Worm (Caenorhabditis elegans) whole organism, mixed stage, embryonic: ENCODE measurements around the gene str-8.
"Not testable (repeated sequence)": the region's sequence is repeated elsewhere in the genome, so short reads cannot be mapped to it uniquely, and the experiment has no call there.

Experiments used
- M03D4.4 ChIP-seq: sonication (generic microtip); optimal IDR thresholded peaks from 2 replicates; lab custom pipeline; 2017; ENCODE audit warnings: mild to moderate bottlenecking, missing genetic modification characterization, missing compliant biosample characterization
- ceh-39 ChIP-seq: fragments of 150-350 bp; optimal IDR thresholded peaks from 2 replicates; lab custom pipeline; 2014; ENCODE audit warnings: missing biosample characterization, missing genetic modification characterization
- ceh-43 ChIP-seq: fragments of 200-800 bp; sonication (Bioruptor generic); optimal IDR thresholded peaks from 2 replicates; lab custom pipeline; 2018; ENCODE audit warnings: mild to moderate bottlenecking, missing genetic modification characterization, moderate library complexity, missing compliant biosample characterization
- ceh-83 ChIP-seq: fragments of 200-800 bp; sonication (Bioruptor generic); optimal IDR thresholded peaks from 2 replicates; lab custom pipeline; 2018; ENCODE audit warnings: mild to moderate bottlenecking, missing genetic modification characterization, missing compliant biosample characterization
- cnd-1 ChIP-seq: fragments of 200-800 bp; sonication (Bioruptor generic); optimal IDR thresholded peaks from 2 replicates; lab custom pipeline; 2018; ENCODE audit warnings: mild to moderate bottlenecking, missing genetic modification characterization, missing compliant biosample characterization
- drap-1 ChIP-seq: fragments of 200-800 bp; sonication (Bioruptor generic); optimal IDR thresholded peaks from 3 replicates; lab custom pipeline; 2018; ENCODE audit warnings: mild to moderate bottlenecking, missing genetic modification characterization, missing compliant biosample characterization
- flh-1 ChIP-seq: fragments of 200-800 bp; sonication (Bioruptor generic); optimal IDR thresholded peaks from 2 replicates; lab custom pipeline; 2018; ENCODE audit warnings: mild to moderate bottlenecking, missing genetic modification characterization, moderate library complexity, missing compliant biosample characterization
- ham-2 ChIP-seq: fragments of 200-800 bp; sonication (Bioruptor generic); optimal IDR thresholded peaks from 2 replicates; lab custom pipeline; 2018; ENCODE audit warnings: mild to moderate bottlenecking, missing genetic modification characterization, missing compliant biosample characterization
- hlh-1 ChIP-seq: fragments of 150-350 bp; optimal IDR thresholded peaks from 2 replicates; lab custom pipeline; 2014; ENCODE audit warnings: missing biosample characterization, missing genetic modification reagents, missing genetic modification characterization
- lsy-2 ChIP-seq: fragments of 150-350 bp; optimal IDR thresholded peaks from 2 replicates; lab custom pipeline; 2014; ENCODE audit warnings: missing biosample characterization, missing genetic modification characterization
- mep-1 ChIP-seq: fragments of 150-350 bp; optimal IDR thresholded peaks from 2 replicates; lab custom pipeline; 2017; ENCODE audit warnings: missing biosample characterization, missing genetic modification reagents, missing genetic modification characterization, inconsistent platforms
- nhr-12 ChIP-seq: fragments of 150-350 bp; optimal IDR thresholded peaks from 2 replicates; lab custom pipeline; 2014; ENCODE audit warnings: missing biosample characterization, missing genetic modification characterization
- nhr-2 ChIP-seq: fragments of 150-350 bp; optimal IDR thresholded peaks from 2 replicates; lab custom pipeline; 2014; ENCODE audit warnings: missing biosample characterization, missing genetic modification characterization
- nhr-237 ChIP-seq: fragments of 150-350 bp; optimal IDR thresholded peaks from 2 replicates; lab custom pipeline; 2014; ENCODE audit warnings: missing biosample characterization, missing genetic modification characterization
- nhr-28 ChIP-seq: fragments of 150-350 bp; optimal IDR thresholded peaks from 2 replicates; lab custom pipeline; 2014; ENCODE audit warnings: missing biosample characterization, missing genetic modification characterization
- nhr-76 ChIP-seq: sonication (generic microtip); optimal IDR thresholded peaks from 2 replicates; lab custom pipeline; 2017; ENCODE audit warnings: missing biosample characterization, missing genetic modification characterization
- sem-2 ChIP-seq: fragments of 200-800 bp; sonication (Bioruptor generic); optimal IDR thresholded peaks from 2 replicates; lab custom pipeline; 2018; ENCODE audit warnings: mild to moderate bottlenecking, missing genetic modification characterization, missing compliant biosample characterization
- tbx-8 ChIP-seq: fragments of 200-800 bp; sonication (Bioruptor generic); optimal IDR thresholded peaks from 2 replicates; lab custom pipeline; 2018; ENCODE audit warnings: mild to moderate bottlenecking, missing genetic modification characterization, moderate library complexity, missing compliant biosample characterization
- unc-39 ChIP-seq: fragments of 150-350 bp; optimal IDR thresholded peaks from 2 replicates; lab custom pipeline; 2014; ENCODE audit warnings: missing biosample characterization, missing genetic modification characterization
- unc-62 ChIP-seq: fragments of 150-350 bp; optimal IDR thresholded peaks from 2 replicates; lab custom pipeline; 2014; ENCODE audit warnings: missing biosample characterization, missing genetic modification reagents, missing genetic modification characterization
- zip-8 ChIP-seq: fragments of 150-350 bp; optimal IDR thresholded peaks from 2 replicates; lab custom pipeline; 2014; ENCODE audit warnings: missing biosample characterization, missing genetic modification characterization

str-8 gene

ce11 chrV:15796087-15796486 is 41.3 kb downstream of the str-8 start, which contains the start of gene nhr-223:
Gene nhr-223, plus strand, starts transcription at chrV:15796387.
- TF ChIP-seq flh-1 (GFP tag; lab: Kevin White, UChicago) = no peak
- TF ChIP-seq ceh-83 (GFP tag; lab: Kevin White, UChicago) = no peak
- no peak for TF ChIP-seq ceh-43
- no peak for TF ChIP-seq nhr-12 (tag; lab: Kevin White, UChicago)
- no peak for TF ChIP-seq hlh-1

ce11 chrV:15798108-15798507 is 43.3 kb downstream of the str-8 start, which contains the start of gene T26E4.10:
Gene T26E4.10, minus strand, starts transcription at chrV:15798208.
- TF ChIP-seq nhr-76 (tag; lab: Kevin White, UChicago) (no peak), nhr-2 (no peak), hlh-1 (no peak), ham-2 (no peak), tbx-8 (GFP tag; lab: Kevin White, UChicago) (no peak), nhr-237 (tag; lab: Kevin White, UChicago) (no peak), unc-39 (tag; lab: Kevin White, UChicago) (no peak), unc-62 (GFP tag; lab: Kevin White, UChicago) (no peak), M03D4.4 (tag; lab: Kevin White, UChicago) (no peak), lsy-2 (tag; lab: Kevin White, UChicago) (no peak)

- not testable (repeated sequence) for TF ChIP-seq M03D4.4 (tag; lab: Kevin White, UChicago); cnd-1 (tag; lab: Kevin White, UChicago); tbx-8 (GFP tag; lab: Kevin White, UChicago)
Observed at ce11 chrV:15802623-15803022, 47.8 kb downstream of the str-8 start, which contains the start of gene T26E4.9. Gene T26E4.9, minus strand, starts transcription at chrV:15802723.

- not testable (repeated sequence) for TF ChIP-seq nhr-28 (tag; lab: Kevin White, UChicago); drap-1 (GFP tag; lab: Kevin White, UChicago); sem-2 (GFP tag; lab: Kevin White, UChicago)
Observed at ce11 chrV:15803079-15803478, 48.2 kb downstream of the str-8 start, which contains the start of gene srd-27. Gene srd-27, plus strand, starts transcription at chrV:15803379.

ce11 chrV:15803748-15804147 is 48.9 kb downstream of the str-8 start, which contains the start of gene T26E4.18:
Gene T26E4.18, minus strand, starts transcription at chrV:15803848.
- not testable (repeated sequence) for TF ChIP-seq zip-8, mep-1, ceh-39 (tag; lab: Kevin White, UChicago)
